Fruit fly (Drosophila melanogaster) whole organism, adult: ENCODE results near the gene CG5149.

Experiments
- CG11617 ChIP-seq: fragments of 200-800 bp; sonication (Bioruptor generic); optimal IDR thresholded peaks from 2 replicates; lab custom pipeline; 2017; ENCODE audit warnings: mild to moderate bottlenecking, missing biosample characterization, missing genetic modification reagents, missing genetic modification characterization
- CG12768 ChIP-seq: fragments of 200-800 bp; sonication (Bioruptor generic); optimal IDR thresholded peaks from 2 replicates; lab custom pipeline; 2017; ENCODE audit warnings: missing biosample characterization, missing genetic modification characterization, mild to moderate bottlenecking, moderate library complexity, missing genetic modification reagents
- CG14711 ChIP-seq: fragments of 200-800 bp; sonication (Bioruptor generic); optimal IDR thresholded peaks from 2 replicates; lab custom pipeline; 2018; ENCODE audit warnings: missing biosample characterization, mild to moderate bottlenecking, missing genetic modification characterization, moderate library complexity
- CG1620 ChIP-seq: fragments of 200-800 bp; sonication (Bioruptor generic); optimal IDR thresholded peaks from 2 replicates; lab custom pipeline; 2016; ENCODE audit warnings: missing biosample characterization, missing genetic modification characterization
- CG33017 ChIP-seq: fragments of 200-800 bp; sonication (Bioruptor generic); optimal IDR thresholded peaks from 2 replicates; lab custom pipeline; 2018; ENCODE audit warnings: missing biosample characterization, mild to moderate bottlenecking, missing genetic modification characterization, moderate library complexity
- CG5204 ChIP-seq: fragments of 200-800 bp; sonication (Bioruptor generic); optimal IDR thresholded peaks from 2 replicates; lab custom pipeline; 2016; ENCODE audit warnings: missing biosample characterization, missing genetic modification characterization
- CG7045 ChIP-seq: fragments of 200-800 bp; sonication (Bioruptor generic); optimal IDR thresholded peaks from 2 replicates; lab custom pipeline; 2017; ENCODE audit warnings: missing biosample characterization, mild to moderate bottlenecking, missing genetic modification characterization
- CG7101 ChIP-seq: fragments of 200-800 bp; sonication (Bioruptor generic); optimal IDR thresholded peaks from 2 replicates; lab custom pipeline; 2018; ENCODE audit warnings: missing biosample characterization, mild to moderate bottlenecking, missing genetic modification characterization, moderate library complexity
- Clk ChIP-seq: fragments of 200-800 bp; sonication (Bioruptor generic); optimal IDR thresholded peaks from 2 replicates; lab custom pipeline; 2017; ENCODE audit warnings: missing biosample characterization, missing genetic modification characterization
- Crg-1 ChIP-seq: fragments of 200-800 bp; sonication (Bioruptor generic); optimal IDR thresholded peaks from 2 replicates; lab custom pipeline; 2016; ENCODE audit warnings: missing biosample characterization, missing genetic modification characterization
- Hr96 ChIP-seq: fragments of 200-800 bp; sonication (Bioruptor generic); optimal IDR thresholded peaks from 2 replicates; lab custom pipeline; 2016; ENCODE audit warnings: missing biosample characterization, missing genetic modification characterization
- Mnt ChIP-seq: fragments of 200-800 bp; sonication (Bioruptor generic); optimal IDR thresholded peaks from 2 replicates; lab custom pipeline; 2016; ENCODE audit warnings: missing biosample characterization, mild to moderate bottlenecking, missing genetic modification characterization
- bab1 ChIP-seq: fragments of 200-800 bp; sonication (Bioruptor generic); optimal IDR thresholded peaks from 3 replicates; lab custom pipeline; 2019; ENCODE audit warnings: missing biosample characterization, mild to moderate bottlenecking, missing genetic modification characterization, moderate library complexity
- cic ChIP-seq: fragments of 200-800 bp; sonication (Bioruptor generic); optimal IDR thresholded peaks from 2 replicates; lab custom pipeline; 2017; ENCODE audit warnings: missing biosample characterization, mild to moderate bottlenecking, missing genetic modification characterization, moderate library complexity
- cnc ChIP-seq, 2 experiments: fragments of >200 bp; optimal IDR thresholded peaks; 2 replicates each; lab custom pipeline; 2017
- kay ChIP-seq: fragments of 200-800 bp; sonication (Bioruptor generic); peaks from one replicate; lab custom pipeline; 2016; ENCODE audit warnings: missing biosample characterization, missing genetic modification characterization, borderline replicate concordance
- ovo ChIP-seq: fragments of 200-800 bp; sonication (Bioruptor generic); optimal IDR thresholded peaks from 2 replicates; lab custom pipeline; 2016; ENCODE audit warnings: missing biosample characterization, missing genetic modification characterization
- pad ChIP-seq: fragments of 200-800 bp; sonication (Bioruptor generic); optimal IDR thresholded peaks from 3 replicates; lab custom pipeline; 2017; ENCODE audit warnings: missing biosample characterization, missing genetic modification characterization, mild to moderate bottlenecking, moderate library complexity, missing genetic modification reagents
- tj ChIP-seq: fragments of 200-800 bp; sonication (Bioruptor generic); optimal IDR thresholded peaks from 3 replicates; lab custom pipeline; 2017; ENCODE audit warnings: missing biosample characterization, mild to moderate bottlenecking, missing genetic modification characterization, moderate library complexity
- toe ChIP-seq: fragments of 200-800 bp; sonication (Bioruptor generic); optimal IDR thresholded peaks from 2 replicates; lab custom pipeline; 2016; ENCODE audit warnings: missing biosample characterization, missing genetic modification characterization

The CG5149 gene

dm6 chr2L:7387813-7388558 is at the start of gene CG5149, which contains the start of gene gudu:
Gene CG5149, minus strand, starts transcription at chr2L:7388253.
Gene gudu, plus strand, starts transcription at chr2L:7388508.
- TF ChIP-seq CG5204 (GFP tag; lab: Kevin White, UChicago) (no peak), CG14711 (tag; lab: Kevin White, UChicago) (peak; percentile 11), bab1 (GFP tag; lab: Kevin White, UChicago) (peak; percentile 54)

DNA sequence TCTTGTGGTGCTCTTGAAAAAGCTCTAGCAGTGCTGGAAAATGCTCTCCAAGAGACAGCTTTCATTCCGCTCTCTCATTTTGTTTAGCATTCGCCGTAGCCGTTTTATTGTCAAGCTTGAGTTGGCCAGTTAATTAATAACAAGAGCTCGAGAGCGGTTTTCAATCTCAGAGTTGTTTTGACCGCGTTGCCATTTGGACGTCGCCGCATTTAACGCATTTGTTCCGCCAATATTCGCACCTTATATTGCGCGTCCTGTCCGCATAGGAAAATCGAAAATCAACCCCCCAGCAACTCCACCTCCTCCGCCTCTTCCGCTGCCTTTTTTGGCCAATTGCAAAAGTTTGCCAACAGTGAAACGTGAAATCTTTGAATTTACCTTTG is 49.3 kb upstream of the CG5149 start, which contains the start of gene CG5973:
Gene CG5973 (plus strand): TSS at position 168 of the 383 bp plus-strand sequence.
- TF ChIP-seq pad (GFP tag; lab: Kevin White, UChicago) (no peak), CG12768 (GFP tag; lab: Kevin White, UChicago) (no peak), CG1620 (no peak), CG33017 (tag; lab: Kevin White, UChicago) (no peak), CG14711 (tag; lab: Kevin White, UChicago) (no peak), Clk (GFP tag; lab: Kevin White, UChicago) (no peak), Mnt (GFP tag; lab: Kevin White, UChicago) (no peak)

DNA sequence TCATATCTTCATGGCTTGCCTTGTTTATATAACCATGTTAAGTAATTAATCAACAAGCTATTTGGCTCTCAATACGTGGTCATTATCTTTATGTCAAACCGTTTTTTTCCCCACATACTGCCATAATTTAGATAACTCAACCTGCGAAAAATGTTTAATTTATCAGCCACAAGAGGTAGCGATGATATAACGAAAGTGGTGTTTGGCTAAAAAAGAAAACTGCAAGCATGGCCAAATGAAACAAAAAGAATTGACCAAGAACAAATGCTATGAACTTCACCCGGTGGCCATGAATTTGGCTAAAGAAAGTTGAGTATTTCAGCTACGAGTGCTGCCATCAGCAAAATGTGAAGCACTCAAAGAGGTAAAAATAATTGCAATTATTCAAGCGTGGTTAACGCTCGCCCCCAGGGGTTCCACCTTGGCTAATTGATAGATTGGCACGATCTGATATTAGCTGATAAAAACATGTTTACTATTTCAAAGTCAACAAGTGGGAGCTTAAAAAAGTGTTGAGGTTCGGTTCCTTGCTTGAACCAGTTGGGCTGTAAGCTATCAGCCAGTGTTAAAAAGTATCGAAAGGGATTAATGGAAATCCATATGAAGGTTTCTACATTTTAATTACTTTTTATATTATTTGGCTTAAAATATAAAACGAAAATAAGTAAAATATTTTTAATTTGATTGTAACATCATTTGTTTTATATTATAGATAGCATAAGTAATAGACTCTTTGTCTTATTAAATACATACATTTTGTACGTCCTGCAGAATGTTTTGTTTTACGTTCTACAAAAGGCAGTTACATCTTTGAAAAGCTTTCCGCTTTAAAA is 48.7 kb upstream of the CG5149 start:
- TF ChIP-seq Crg-1 (GFP tag; lab: Kevin White, UChicago) (peak; percentile 96), CG7045 (GFP tag; lab: Kevin White, UChicago) (peak; percentile 76), CG5204 (GFP tag; lab: Kevin White, UChicago) (peak; percentile 62), cic (GFP tag; lab: Kevin White, UChicago) (peak; percentile 93), kay (GFP tag; lab: Kevin White, UChicago) (peak; percentile 93), CG11617 (GFP tag; lab: Kevin White, UChicago) (peak; percentile 57), CG7101 (tag; lab: Kevin White, UChicago) (peak; percentile 79), Clk (GFP tag; lab: Kevin White, UChicago) (peak; percentile 55), pad (GFP tag; lab: Kevin White, UChicago) (peak; percentile 72), bab1 (GFP tag; lab: Kevin White, UChicago) (peak; percentile 27), CG33017 (tag; lab: Kevin White, UChicago) (peak; percentile 65), cnc (optimal IDR thresholded peaks at IDR 0.05; lab: Kevin White, UChicago) (no peak), ovo (GFP tag; lab: Kevin White, UChicago) (peak; percentile 89), toe (GFP tag; lab: Kevin White, UChicago) (peak; percentile 81), CG1620 (peak; percentile 94), Mnt (GFP tag; lab: Kevin White, UChicago) (peak; percentile 66), CG14711 (tag; lab: Kevin White, UChicago) (peak; percentile 57), tj (GFP tag; lab: Kevin White, UChicago) (peak; percentile 85), Hr96 (GFP tag; lab: Kevin White, UChicago) (peak; percentile 75), CG12768 (GFP tag; lab: Kevin White, UChicago) (peak; percentile 72)

- TF ChIP-seq CG7045 (GFP tag; lab: Kevin White, UChicago) (no peak), kay (GFP tag; lab: Kevin White, UChicago) (no peak), Mnt (GFP tag; lab: Kevin White, UChicago) (no peak), CG33017 (tag; lab: Kevin White, UChicago) (no peak), CG14711 (tag; lab: Kevin White, UChicago) (no peak), ovo (GFP tag; lab: Kevin White, UChicago) (no peak), Clk (GFP tag; lab: Kevin White, UChicago) (no peak), tj (GFP tag; lab: Kevin White, UChicago) (no peak), toe (GFP tag; lab: Kevin White, UChicago) (no peak), CG1620 (no peak), Hr96 (GFP tag; lab: Kevin White, UChicago) (no peak)
These were observed 47.4 kb upstream of the CG5149 start for dm6 chr2L:7435475-7435874.

DNA sequence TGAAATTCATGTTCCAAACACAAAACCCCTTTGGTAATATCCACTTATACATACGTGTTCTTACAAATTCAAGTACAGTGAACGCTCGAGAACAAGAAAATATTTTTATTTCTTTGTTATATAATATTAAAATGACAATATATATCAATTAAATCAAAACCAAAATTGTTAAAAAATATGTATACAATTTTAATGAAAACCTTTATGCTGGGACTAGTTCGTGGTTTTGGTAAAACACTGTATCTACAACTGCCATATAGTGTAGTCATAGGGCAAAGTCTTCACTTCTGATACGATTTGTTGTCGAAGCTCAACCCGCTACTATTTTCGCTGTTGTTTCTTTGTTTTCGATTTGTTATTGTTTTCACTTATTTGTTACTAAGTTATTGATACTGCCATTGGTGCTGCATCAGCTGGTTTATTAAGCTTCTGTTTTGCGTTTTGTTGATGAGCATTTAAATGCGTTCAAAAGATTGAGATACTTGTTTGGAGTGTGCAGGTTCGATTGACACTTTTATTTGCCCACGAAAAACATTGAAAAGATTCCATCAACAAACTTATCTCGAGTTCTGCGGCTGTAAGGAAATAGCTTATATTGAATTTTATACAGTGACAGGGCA is 46.8 kb upstream of the CG5149 start:
- TF ChIP-seq Clk (GFP tag; lab: Kevin White, UChicago) (no peak), CG14711 (tag; lab: Kevin White, UChicago) (peak; percentile 73), bab1 (GFP tag; lab: Kevin White, UChicago) (peak; percentile 93), Crg-1 (GFP tag; lab: Kevin White, UChicago) (no peak), tj (GFP tag; lab: Kevin White, UChicago) (peak; percentile 71), toe (GFP tag; lab: Kevin White, UChicago) (no peak), CG7101 (tag; lab: Kevin White, UChicago) (peak; percentile 87), kay (GFP tag; lab: Kevin White, UChicago) (peak; percentile 50), CG1620 (no peak), CG7045 (GFP tag; lab: Kevin White, UChicago) (peak; percentile 9), CG11617 (GFP tag; lab: Kevin White, UChicago) (peak; percentile 34), CG12768 (GFP tag; lab: Kevin White, UChicago) (peak; percentile 34), CG33017 (tag; lab: Kevin White, UChicago) (peak; percentile 80), cic (GFP tag; lab: Kevin White, UChicago) (no peak), ovo (GFP tag; lab: Kevin White, UChicago) (no peak), Hr96 (GFP tag; lab: Kevin White, UChicago) (peak; percentile 26), pad (GFP tag; lab: Kevin White, UChicago) (peak; percentile 46), Mnt (GFP tag; lab: Kevin White, UChicago) (no peak), cnc (optimal IDR thresholded peaks at IDR 0.05; lab: Kevin White, UChicago) (no peak), CG5204 (GFP tag; lab: Kevin White, UChicago) (no peak)
